Fruit fly (Drosophila melanogaster) whole organism, embryonic: Measurements from ENCODE around the gene CG15283.

ENCODE experiments used
- Abd-B ChIP-seq: fragments of 200-800 bp; sonication (Bioruptor generic); optimal IDR thresholded peaks from 2 replicates; lab custom pipeline; 2018; ENCODE audit warnings: missing biosample characterization, mild to moderate bottlenecking, missing genetic modification characterization, moderate library complexity
- CG10147 ChIP-seq: fragments of 200-800 bp; sonication (Bioruptor generic); optimal IDR thresholded peaks from 2 replicates; lab custom pipeline; 2019; ENCODE audit warnings: missing biosample characterization, mild to moderate bottlenecking, missing genetic modification characterization, moderate library complexity
- CG11247 ChIP-seq: fragments of 200-800 bp; sonication (Bioruptor generic); IDR thresholded peaks from 2 replicates; pipeline ENCODE4 v1.3.6; 2022; ENCODE audit warnings: missing biosample characterization, missing genetic modification characterization
- CG11398 ChIP-seq: fragments of 200-800 bp; sonication (Bioruptor generic); optimal IDR thresholded peaks from 2 replicates; lab custom pipeline; 2016; ENCODE audit warnings: missing biosample characterization, missing genetic modification characterization
- CG11695 ChIP-seq: fragments of 200-800 bp; sonication (Bioruptor generic); IDR thresholded peaks from 3 replicates; pipeline ENCODE4 v1.3.6; 2022; ENCODE audit warnings: missing biosample characterization, missing genetic modification characterization
- CG13287 ChIP-seq: fragments of 200-800 bp; sonication (Bioruptor generic); IDR thresholded peaks from 2 replicates; pipeline ENCODE4 v1.3.6; 2022; ENCODE audit warnings: missing biosample characterization, missing genetic modification characterization; ENCODE audit not compliant: partially characterized antibody
- CG14965 ChIP-seq: fragments of 200-800 bp; sonication (Bioruptor generic); optimal IDR thresholded peaks from 2 replicates; lab custom pipeline; 2016; ENCODE audit warnings: missing biosample characterization, missing genetic modification characterization, borderline replicate concordance
- CG15011 ChIP-seq: fragments of 200-800 bp; sonication (Bioruptor generic); optimal IDR thresholded peaks from 3 replicates; lab custom pipeline; 2018; ENCODE audit warnings: missing biosample characterization, mild to moderate bottlenecking, missing genetic modification characterization
- CG16779 ChIP-seq: fragments of 200-800 bp; sonication (Bioruptor generic); IDR thresholded peaks from 2 replicates; pipeline ENCODE4 v1.3.6; 2022; ENCODE audit warnings: missing biosample characterization, missing genetic modification characterization
- CG17361 ChIP-seq: fragments of 200-800 bp; sonication (Bioruptor generic); IDR thresholded peaks from 3 replicates; pipeline ENCODE4 v1.3.6; 2022; ENCODE audit warnings: missing biosample characterization, missing genetic modification characterization
- CG17385 ChIP-seq: fragments of 200-800 bp; sonication (Bioruptor generic); optimal IDR thresholded peaks from 3 replicates; lab custom pipeline; 2018; ENCODE audit warnings: missing biosample characterization, mild to moderate bottlenecking, missing genetic modification characterization
- CG17802 ChIP-seq: fragments of 200-800 bp; sonication (Bioruptor generic); optimal IDR thresholded peaks from 2 replicates; lab custom pipeline; 2018; ENCODE audit warnings: missing biosample characterization, mild to moderate bottlenecking, missing genetic modification characterization, moderate library complexity
- CG17912 ChIP-seq: fragments of 200-800 bp; sonication (Bioruptor generic); optimal IDR thresholded peaks from 2 replicates; lab custom pipeline; 2018; ENCODE audit warnings: missing biosample characterization, mild to moderate bottlenecking, missing genetic modification characterization
- CG18599 ChIP-seq: fragments of 200-800 bp; sonication (Bioruptor generic); optimal IDR thresholded peaks from 3 replicates; lab custom pipeline; 2017; ENCODE audit warnings: missing biosample characterization, missing genetic modification characterization, mild to moderate bottlenecking, moderate library complexity, missing genetic modification reagents
- CG18764 ChIP-seq: fragments of 200-800 bp; sonication (Bioruptor generic); optimal IDR thresholded peaks from 3 replicates; lab custom pipeline; 2016; ENCODE audit warnings: missing biosample characterization, missing genetic modification characterization
- CG2875 ChIP-seq: fragments of 200-800 bp; sonication (Bioruptor generic); optimal IDR thresholded peaks from 2 replicates; lab custom pipeline; 2017; ENCODE audit warnings: missing biosample characterization, mild to moderate bottlenecking, missing genetic modification characterization, missing genetic modification reagents
- CG3407 ChIP-seq: fragments of 200-800 bp; sonication (Bioruptor generic); optimal IDR thresholded peaks from 2 replicates; lab custom pipeline; 2018; ENCODE audit warnings: missing biosample characterization, mild to moderate bottlenecking, missing genetic modification characterization
- CG7271 ChIP-seq: fragments of 200-800 bp; sonication (Bioruptor generic); optimal IDR thresholded peaks from 2 replicates; lab custom pipeline; 2018; ENCODE audit warnings: missing biosample characterization, mild to moderate bottlenecking, missing genetic modification characterization, moderate library complexity
- CG7357 ChIP-seq: fragments of 200-800 bp; sonication (Bioruptor generic); IDR thresholded peaks from 3 replicates; pipeline ENCODE4 v1.3.6; 2022; ENCODE audit warnings: missing biosample characterization, missing genetic modification characterization
- CG8281 ChIP-seq: fragments of 200-800 bp; sonication (Bioruptor generic); optimal IDR thresholded peaks from 2 replicates; lab custom pipeline; 2018; ENCODE audit warnings: missing biosample characterization, mild to moderate bottlenecking, missing genetic modification characterization, moderate library complexity
- CG8290 ChIP-seq, 3 experiments: fragments of 200-800 bp; sonication (Bioruptor generic); optimal IDR thresholded peaks; 2 replicates each; lab custom pipeline; 2016 to 2019; ENCODE audit warnings: missing biosample characterization in 3 of 3, missing genetic modification characterization in 3 of 3, mild to moderate bottlenecking in 2 of 3, moderate library complexity in 1 of 3
- CG9932 ChIP-seq: fragments of 200-800 bp; sonication (Bioruptor generic); IDR thresholded peaks from 2 replicates; pipeline ENCODE4 v1.3.6; 2022; ENCODE audit warnings: missing biosample characterization, missing genetic modification characterization
- CrebB ChIP-seq: fragments of 200-800 bp; sonication (Bioruptor generic); optimal IDR thresholded peaks from 3 replicates; lab custom pipeline; 2018; ENCODE audit warnings: missing biosample characterization, mild to moderate bottlenecking, missing genetic modification characterization
- ERR ChIP-seq: fragments of 200-800 bp; sonication (Bioruptor generic); optimal IDR thresholded peaks from 2 replicates; lab custom pipeline; 2016; ENCODE audit warnings: missing biosample characterization, missing genetic modification characterization
- HHEX ChIP-seq: fragments of 200-800 bp; sonication (Bioruptor generic); optimal IDR thresholded peaks from 3 replicates; lab custom pipeline; 2017; ENCODE audit warnings: missing biosample characterization, mild to moderate bottlenecking, missing genetic modification characterization, missing genetic modification reagents
- HLH3B ChIP-seq: fragments of 200-800 bp; sonication (Bioruptor generic); IDR thresholded peaks from 2 replicates; pipeline ENCODE4 v1.3.6; 2022; ENCODE audit warnings: missing biosample characterization, missing genetic modification characterization
- Hr39 ChIP-seq: fragments of >200 bp; optimal IDR thresholded peaks from 2 replicates; lab custom pipeline; 2017
- MESR4 ChIP-seq: fragments of 200-800 bp; sonication (Bioruptor generic); optimal IDR thresholded peaks from 2 replicates; lab custom pipeline; 2018; ENCODE audit warnings: missing biosample characterization, mild to moderate bottlenecking, missing genetic modification characterization, moderate library complexity
- Mad ChIP-seq: fragments of 200-800 bp; sonication (Bioruptor generic); optimal IDR thresholded peaks from 2 replicates; lab custom pipeline; 2016; ENCODE audit warnings: missing biosample characterization, missing genetic modification characterization
- Tbp ChIP-seq: fragments of >200 bp; optimal IDR thresholded peaks from 2 replicates; lab custom pipeline; 2018; ENCODE audit warnings: missing biosample characterization, missing genetic modification characterization
- al ChIP-seq: fragments of 200-800 bp; sonication (Bioruptor generic); IDR thresholded peaks from 2 replicates; pipeline ENCODE4 v1.3.6; 2022; ENCODE audit warnings: missing biosample characterization, missing genetic modification characterization
- ara ChIP-seq: fragments of 200-800 bp; sonication (Bioruptor generic); IDR thresholded peaks from 2 replicates; pipeline ENCODE4 v1.3.6; 2022; ENCODE audit warnings: missing biosample characterization, missing genetic modification characterization
- ash1 ChIP-seq: fragments of 200-800 bp; sonication (Bioruptor generic); optimal IDR thresholded peaks from 2 replicates; lab custom pipeline; 2018; ENCODE audit warnings: missing biosample characterization, mild to moderate bottlenecking, missing genetic modification characterization
- cad ChIP-seq: fragments of >200 bp; optimal IDR thresholded peaks from 2 replicates; lab custom pipeline; 2017; ENCODE audit warnings: missing biosample characterization, missing genetic modification characterization
- crp ChIP-seq, 2 experiments: fragments of 200-800 bp; sonication (Bioruptor generic); optimal IDR thresholded peaks; 2 replicates in 1 of 2; 3 replicates in 1 of 2; lab custom pipeline; 2017; ENCODE audit warnings: missing biosample characterization in 2 of 2, missing genetic modification characterization in 2 of 2, mild to moderate bottlenecking in 1 of 2, moderate library complexity in 1 of 2
- disco-r ChIP-seq: fragments of 200-800 bp; sonication (Bioruptor generic); optimal IDR thresholded peaks from 2 replicates; lab custom pipeline; 2016; ENCODE audit warnings: missing biosample characterization, missing genetic modification characterization
- en ChIP-seq: fragments of 200-800 bp; sonication (Bioruptor generic); optimal IDR thresholded peaks from 2 replicates; lab custom pipeline; 2016; ENCODE audit warnings: missing biosample characterization, missing genetic modification characterization
- fu2 ChIP-seq: fragments of 200-800 bp; sonication (Bioruptor generic); optimal IDR thresholded peaks from 2 replicates; lab custom pipeline; 2016; ENCODE audit warnings: missing biosample characterization, missing genetic modification characterization
- h ChIP-seq: fragments of >200 bp; optimal IDR thresholded peaks from 2 replicates; lab custom pipeline; 2017
- her ChIP-seq: fragments of 200-800 bp; sonication (Bioruptor generic); optimal IDR thresholded peaks from 2 replicates; lab custom pipeline; 2016; ENCODE audit warnings: missing biosample characterization, missing genetic modification characterization
- ind ChIP-seq: fragments of 200-800 bp; sonication (Bioruptor generic); optimal IDR thresholded peaks from 3 replicates; lab custom pipeline; 2016; ENCODE audit warnings: missing biosample characterization, missing genetic modification characterization
- lbe ChIP-seq: fragments of 200-800 bp; sonication (Bioruptor generic); optimal IDR thresholded peaks from 2 replicates; lab custom pipeline; 2016; ENCODE audit warnings: missing biosample characterization, mild to moderate bottlenecking, missing genetic modification characterization
- pita ChIP-seq: fragments of 200-800 bp; sonication (Bioruptor generic); optimal IDR thresholded peaks from 2 replicates; lab custom pipeline; 2017; ENCODE audit warnings: missing biosample characterization, mild to moderate bottlenecking, missing genetic modification characterization
- pnt ChIP-seq: fragments of 200-800 bp; sonication (Bioruptor generic); optimal IDR thresholded peaks from 3 replicates; lab custom pipeline; 2016; ENCODE audit warnings: missing biosample characterization, missing genetic modification characterization
- pzg ChIP-seq: fragments of 200-800 bp; sonication (Bioruptor generic); optimal IDR thresholded peaks from 3 replicates; lab custom pipeline; 2018; ENCODE audit warnings: missing biosample characterization, mild to moderate bottlenecking, missing genetic modification characterization, moderate library complexity
- sens ChIP-seq: fragments of 200-800 bp; sonication (Bioruptor generic); peaks from one replicate; lab custom pipeline; 2016; ENCODE audit warnings: missing biosample characterization, missing genetic modification characterization
- sim ChIP-seq: fragments of 200-800 bp; sonication (Bioruptor generic); IDR thresholded peaks from 2 replicates; pipeline ENCODE4 v1.3.6; 2022; ENCODE audit warnings: missing biosample characterization, missing genetic modification characterization
- so ChIP-seq: fragments of 200-800 bp; sonication (Bioruptor generic); IDR thresholded peaks from 3 replicates; pipeline ENCODE4 v1.3.6; 2022; ENCODE audit warnings: missing biosample characterization, missing genetic modification characterization
- tll ChIP-seq, 2 experiments: fragments of 200-800 bp in 1 of 2; fragments of >200 bp in 1 of 2; sonication (Bioruptor generic) in 1 of 2; optimal IDR thresholded peaks; 2 replicates each; lab custom pipeline; 2017 to 2019; ENCODE audit warnings: missing biosample characterization in 2 of 2, missing genetic modification characterization in 2 of 2, mild to moderate bottlenecking in 1 of 2, moderate library complexity in 1 of 2
- unc-4 ChIP-seq: fragments of 200-800 bp; sonication (Bioruptor generic); IDR thresholded peaks from 2 replicates; pipeline ENCODE4 v1.3.6; 2022; ENCODE audit warnings: missing biosample characterization, missing genetic modification characterization; ENCODE audit not compliant: partially characterized antibody
- wek ChIP-seq: fragments of 200-800 bp; sonication (Bioruptor generic); optimal IDR thresholded peaks from 3 replicates; lab custom pipeline; 2018; ENCODE audit warnings: missing biosample characterization, mild to moderate bottlenecking, missing genetic modification characterization, moderate library complexity
- zen ChIP-seq: fragments of 200-800 bp; sonication (Bioruptor generic); optimal IDR thresholded peaks from 3 replicates; lab custom pipeline; 2018; ENCODE audit warnings: missing biosample characterization, mild to moderate bottlenecking, missing genetic modification characterization, moderate library complexity

The CG15283 gene

dm6 chr2L:14410331-14410730 is 40.4 kb downstream of the CG15283 start (continued):
- TF ChIP-seq CG7271 (tag; lab: Kevin White, UChicago) (no peak), CG15011 (GFP tag; lab: Kevin White, UChicago) (no peak), ash1 (peak; percentile 4), zen (no peak), CG2875 (GFP tag; lab: Kevin White, UChicago) (no peak), CG3407 (GFP tag; lab: Kevin White, UChicago) (no peak), pzg (no peak), CG14965 (GFP tag; lab: Kevin White, UChicago) (no peak), MESR4 (no peak), Abd-B (GFP tag; lab: Kevin White, UChicago) (peak; percentile 31), crp (GFP tag; optimal IDR thresholded peaks at IDR 0.05; lab: Kevin White, UChicago) (no peak), CG17361 (GFP tag; lab: Robert Waterston, UW) (no peak), pnt (GFP tag; lab: Kevin White, UChicago) (no peak), CG8281 (tag; lab: Kevin White, UChicago) (no peak), tll (GFP tag; optimal IDR thresholded peaks at IDR 0.05; lab: Kevin White, UChicago) (no peak), her (GFP tag; lab: Kevin White, UChicago) (no peak), CG11695 (GFP tag; lab: Robert Waterston, UW) (no peak), h (lab: Kevin White, UChicago) (no peak), al (GFP tag; lab: Robert Waterston, UW) (no peak), lbe (GFP tag; lab: Kevin White, UChicago) (no peak), CG17802 (tag; lab: Kevin White, UChicago) (no peak), CG9932 (GFP tag; lab: Robert Waterston, UW) (no peak), en (GFP tag; lab: Kevin White, UChicago) (no peak), ara (GFP tag; lab: Robert Waterston, UW) (0 out of 2 replicates have a peak, but pooled peaks have one; percentile 36), ind (GFP tag; lab: Kevin White, UChicago) (no peak), Tbp (no peak), so (GFP tag; lab: Robert Waterston, UW) (peak; percentile 68; the same call in 1 of the 3 replicates), CG17385 (no peak), unc-4 (no peak)

DNA sequence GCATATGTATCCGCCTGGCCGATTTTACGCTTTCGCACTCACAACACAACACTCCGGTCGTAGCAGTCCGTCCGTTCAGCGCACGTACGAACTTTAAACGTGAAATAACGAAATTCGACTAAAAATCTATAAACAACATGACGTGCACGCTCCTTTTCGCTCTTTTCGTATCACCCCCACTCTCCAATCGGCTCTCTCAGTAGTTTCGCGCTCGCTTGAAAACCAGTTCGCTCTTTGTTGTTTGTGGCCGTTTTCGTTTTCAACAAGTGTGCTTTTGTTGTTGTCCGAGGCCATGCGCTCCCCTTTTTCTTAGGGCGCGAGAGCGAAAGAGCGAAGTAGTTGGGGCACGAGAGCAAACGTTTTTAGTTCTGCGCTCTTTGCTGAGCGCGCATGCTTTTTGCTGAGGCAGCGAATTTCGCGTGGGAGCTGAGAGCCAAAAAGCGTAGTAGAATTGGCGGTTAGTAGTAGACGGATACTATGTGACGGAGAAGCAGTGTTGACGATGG is 41.2 kb downstream of the CG15283 start, which contains the start of gene elB:
Gene elB, minus strand, starts transcription at position 122 of the 506 bp plus-strand sequence.
- peak; percentile 9 for TF ChIP-seq disco-r (GFP tag; lab: Kevin White, UChicago)
- no peak for TF ChIP-seq cad (GFP tag; lab: Kevin White, UChicago)
- no peak for TF ChIP-seq al (GFP tag; lab: Robert Waterston, UW)
- TF ChIP-seq fu2 (GFP tag; lab: Kevin White, UChicago), result no peak
- TF ChIP-seq CrebB (tag; lab: Kevin White, UChicago), result peak; percentile 13
- TF ChIP-seq ERR (GFP tag; lab: Kevin White, UChicago), result no peak
- no peak for TF ChIP-seq pita (GFP tag; lab: Kevin White, UChicago)
- no peak for TF ChIP-seq Mad (GFP tag; lab: Kevin White, UChicago)
- TF ChIP-seq HHEX, result no peak
- TF ChIP-seq CG18764, result no peak
- no peak for TF ChIP-seq CG10147 (GFP tag; lab: Kevin White, UChicago)
- TF ChIP-seq CG17912 (GFP tag; lab: Kevin White, UChicago), result no peak
- no peak for TF ChIP-seq sens (GFP tag; lab: Kevin White, UChicago)
- TF ChIP-seq CG8290 (GFP tag; optimal IDR thresholded peaks at IDR 0.05; lab: Kevin White, UChicago), result no peak
- TF ChIP-seq CG8290 (tag; optimal IDR thresholded peaks at IDR 0.05; lab: Kevin White, UChicago), result peak in 1 of 2 experiments; percentile 64
- TF ChIP-seq sim (GFP tag; lab: Robert Waterston, UW), result no peak
- no peak for TF ChIP-seq CG11247 (GFP tag; lab: Robert Waterston, UW)
- no peak for TF ChIP-seq CG16779 (GFP tag; lab: Robert Waterston, UW)
- no peak for TF ChIP-seq CG7357 (GFP tag; lab: Robert Waterston, UW)
- TF ChIP-seq HLH3B, result peak; percentile 13; the same call in 1 of the 2 replicates
- TF ChIP-seq CG13287, result peak; percentile 72
- TF ChIP-seq Hr39 (lab: Kevin White, UChicago), result no peak
- TF ChIP-seq CG18599 (GFP tag; lab: Kevin White, UChicago), result no peak
- TF ChIP-seq CG11398, result peak; percentile 15
- no peak for TF ChIP-seq wek (GFP tag; lab: Kevin White, UChicago)
